Fruit fly (Drosophila melanogaster) Kc167 (cell line): Measurements from ENCODE around the gene Pp1-87B.

Experiments
- Myc ChIP-seq: fragments of >200 bp; optimal IDR thresholded peaks from 2 replicates; lab custom pipeline; 2017; ENCODE audit warnings: missing external identifiers
- Sin3A ChIP-seq: fragments of >200 bp; optimal IDR thresholded peaks from 2 replicates; lab custom pipeline; 2018; ENCODE audit warnings: missing external identifiers
- h ChIP-seq: fragments of >200 bp; optimal IDR thresholded peaks from 3 replicates; lab custom pipeline; 2018; ENCODE audit warnings: missing external identifiers
- psq ChIP-seq: fragments of >200 bp; optimal IDR thresholded peaks from 2 replicates; lab custom pipeline; 2017; ENCODE audit warnings: missing external identifiers

dm6 chr3R:12375258-12375783 lies 50.4 kb downstream of the Pp1-87B start, which contains the start of gene GstD5:
- TF ChIP-seq Sin3A (lab: Kevin White, UChicago) (no peak), h (lab: Kevin White, UChicago) (no peak), psq (lab: Kevin White, UChicago) (no peak), Myc (no peak)
